Fruit fly (Drosophila melanogaster) whole organism, embryonic: ENCODE results near the gene Tgt.

Experiments
- ATbp ChIP-seq: fragments of 200-800 bp; sonication (Bioruptor generic); optimal IDR thresholded peaks from 2 replicates; lab custom pipeline; 2017; ENCODE audit warnings: missing biosample characterization, mild to moderate bottlenecking, missing genetic modification characterization, missing genetic modification reagents
- CG10366 ChIP-seq: fragments of 200-800 bp; sonication (Bioruptor generic); IDR thresholded peaks from 2 replicates; pipeline ENCODE4 v1.3.6; 2022; ENCODE audit warnings: missing biosample characterization, missing genetic modification characterization
- CG10565 ChIP-seq: fragments of 200-800 bp; sonication (Bioruptor generic); optimal IDR thresholded peaks from 3 replicates; lab custom pipeline; 2016; ENCODE audit warnings: missing biosample characterization, mild to moderate bottlenecking, missing genetic modification characterization
- CG11696 ChIP-seq: fragments of 200-800 bp; sonication (Bioruptor generic); IDR thresholded peaks from 2 replicates; pipeline ENCODE4 v1.3.6; 2022; ENCODE audit warnings: missing biosample characterization, missing genetic modification characterization
- CG12104 ChIP-seq: fragments of 200-800 bp; sonication (Bioruptor generic); optimal IDR thresholded peaks from 3 replicates; lab custom pipeline; 2016; ENCODE audit warnings: missing biosample characterization, missing genetic modification characterization
- CG12155 ChIP-seq: fragments of 200-800 bp; sonication (Bioruptor generic); optimal IDR thresholded peaks from 3 replicates; lab custom pipeline; 2016; ENCODE audit warnings: missing biosample characterization, missing genetic modification characterization
- CG12299 ChIP-seq: fragments of 200-800 bp; sonication (Bioruptor generic); optimal IDR thresholded peaks from 2 replicates; lab custom pipeline; 2018; ENCODE audit warnings: missing biosample characterization, mild to moderate bottlenecking, missing genetic modification characterization
- CG1233 ChIP-seq: fragments of 200-800 bp; sonication (Bioruptor generic); optimal IDR thresholded peaks from 4 replicates; lab custom pipeline; 2018; ENCODE audit warnings: missing biosample characterization, mild to moderate bottlenecking, missing genetic modification characterization
- CG13296 ChIP-seq: fragments of 200-800 bp; sonication (Bioruptor generic); optimal IDR thresholded peaks from 3 replicates; lab custom pipeline; 2018; ENCODE audit warnings: missing biosample characterization, mild to moderate bottlenecking, missing genetic modification characterization
- CG15073 ChIP-seq: fragments of 200-800 bp; sonication (Bioruptor generic); optimal IDR thresholded peaks from 2 replicates; lab custom pipeline; 2016; ENCODE audit warnings: missing biosample characterization, missing genetic modification characterization
- CG1529 ChIP-seq: fragments of 200-800 bp; sonication (Bioruptor generic); optimal IDR thresholded peaks from 3 replicates; lab custom pipeline; 2018; ENCODE audit warnings: missing biosample characterization, missing genetic modification characterization
- CG15514 ChIP-seq: fragments of 200-800 bp; sonication (Bioruptor generic); optimal IDR thresholded peaks from 3 replicates; lab custom pipeline; 2017; ENCODE audit warnings: missing biosample characterization, missing genetic modification characterization, mild to moderate bottlenecking, moderate library complexity, missing genetic modification reagents
- CG1603 ChIP-seq: fragments of 200-800 bp; sonication (Bioruptor generic); optimal IDR thresholded peaks from 2 replicates; lab custom pipeline; 2019; ENCODE audit warnings: missing biosample characterization, mild to moderate bottlenecking, missing genetic modification characterization, moderate library complexity
- CG17612 ChIP-seq: fragments of 200-800 bp; sonication (Bioruptor generic); IDR thresholded peaks from 2 replicates; pipeline ENCODE4 v1.3.6; 2022; ENCODE audit warnings: missing biosample characterization, missing genetic modification characterization
- CG2712 ChIP-seq: fragments of 200-800 bp; optimal IDR thresholded peaks from 3 replicates; lab custom pipeline; 2019; ENCODE audit warnings: missing biosample characterization, mild to moderate bottlenecking, missing genetic modification characterization, moderate library complexity
- CG31224 ChIP-seq: fragments of 200-800 bp; sonication (Bioruptor generic); IDR thresholded peaks from 2 replicates; pipeline ENCODE4 v1.3.6; 2022; ENCODE audit warnings: missing biosample characterization, missing genetic modification characterization
- CG33213 ChIP-seq: fragments of 200-800 bp; sonication (Bioruptor generic); optimal IDR thresholded peaks from 3 replicates; lab custom pipeline; 2016; ENCODE audit warnings: missing biosample characterization, missing genetic modification characterization
- CG3407 ChIP-seq: fragments of 200-800 bp; sonication (Bioruptor generic); optimal IDR thresholded peaks from 2 replicates; lab custom pipeline; 2018; ENCODE audit warnings: missing biosample characterization, mild to moderate bottlenecking, missing genetic modification characterization
- CG34422 ChIP-seq: fragments of 200-800 bp; sonication (Bioruptor generic); IDR thresholded peaks from 3 replicates; pipeline ENCODE4 v1.3.6; 2022; ENCODE audit warnings: missing biosample characterization, missing genetic modification characterization
- CG3838 ChIP-seq: fragments of 200-800 bp; sonication (Bioruptor generic); optimal IDR thresholded peaks from 3 replicates; lab custom pipeline; 2016; ENCODE audit warnings: missing biosample characterization, missing genetic modification characterization
- CG4424 ChIP-seq: fragments of 200-800 bp; sonication (Bioruptor generic); optimal IDR thresholded peaks from 3 replicates; lab custom pipeline; 2016; ENCODE audit warnings: missing biosample characterization, missing genetic modification characterization
- CG7928 ChIP-seq: fragments of 200-800 bp; sonication (Bioruptor generic); optimal IDR thresholded peaks from 2 replicates; lab custom pipeline; 2017; ENCODE audit warnings: missing biosample characterization, mild to moderate bottlenecking, missing genetic modification characterization
- CG8089 ChIP-seq: fragments of 200-800 bp; sonication (Bioruptor generic); optimal IDR thresholded peaks from 3 replicates; lab custom pipeline; 2016; ENCODE audit warnings: missing biosample characterization, missing genetic modification characterization
- CG8281 ChIP-seq: fragments of 200-800 bp; sonication (Bioruptor generic); optimal IDR thresholded peaks from 2 replicates; lab custom pipeline; 2018; ENCODE audit warnings: missing biosample characterization, mild to moderate bottlenecking, missing genetic modification characterization, moderate library complexity
- CG8478 ChIP-seq: fragments of >200 bp; optimal IDR thresholded peaks from 2 replicates; lab custom pipeline; 2018
- CG8765 ChIP-seq: fragments of 200-800 bp; sonication (Bioruptor generic); IDR thresholded peaks from 2 replicates; pipeline ENCODE4 v1.3.6; 2022; ENCODE audit warnings: missing biosample characterization, missing genetic modification characterization
- CG9727 ChIP-seq: fragments of 200-800 bp; sonication (Bioruptor generic); optimal IDR thresholded peaks from 3 replicates; lab custom pipeline; 2017; ENCODE audit warnings: missing biosample characterization, mild to moderate bottlenecking, missing genetic modification characterization
- Dbx ChIP-seq: fragments of 200-800 bp; sonication (Bioruptor generic); IDR thresholded peaks from 3 replicates; pipeline ENCODE4 v1.3.6; 2022; ENCODE audit warnings: missing biosample characterization, missing genetic modification characterization
- E2f1 ChIP-seq: fragments of 200-800 bp; sonication (Bioruptor generic); IDR thresholded peaks from 2 replicates; pipeline ENCODE4 v1.3.6; 2022; ENCODE audit warnings: missing biosample characterization, missing genetic modification characterization
- Elba2 ChIP-seq: fragments of 200-800 bp; sonication (Bioruptor generic); optimal IDR thresholded peaks from 3 replicates; lab custom pipeline; 2016; ENCODE audit warnings: missing biosample characterization, missing genetic modification characterization
- Fer1 ChIP-seq: fragments of 200-800 bp; sonication (Bioruptor generic); optimal IDR thresholded peaks from 2 replicates; lab custom pipeline; 2017; ENCODE audit warnings: missing biosample characterization, mild to moderate bottlenecking, missing genetic modification characterization
- Gug ChIP-seq: fragments of 200-800 bp; sonication (Bioruptor generic); IDR thresholded peaks from 4 replicates; pipeline ENCODE4 v1.3.6; 2022; ENCODE audit warnings: missing biosample characterization, missing genetic modification characterization
- PHDP ChIP-seq: fragments of 200-800 bp; sonication (Bioruptor generic); optimal IDR thresholded peaks from 3 replicates; lab custom pipeline; 2018; ENCODE audit warnings: missing biosample characterization, mild to moderate bottlenecking, missing genetic modification characterization, moderate library complexity
- Sox100B ChIP-seq: fragments of 200-800 bp; sonication (Bioruptor generic); optimal IDR thresholded peaks from 3 replicates; lab custom pipeline; 2018; ENCODE audit warnings: missing biosample characterization, mild to moderate bottlenecking, missing genetic modification characterization
- ac ChIP-seq: fragments of 200-800 bp; sonication (Bioruptor generic); optimal IDR thresholded peaks from 3 replicates; lab custom pipeline; 2017; ENCODE audit warnings: missing biosample characterization, mild to moderate bottlenecking, missing genetic modification characterization
- ap ChIP-seq: fragments of 200-800 bp; sonication (Bioruptor generic); IDR thresholded peaks from 2 replicates; pipeline ENCODE4 v1.3.6; 2022; ENCODE audit warnings: missing biosample characterization, missing genetic modification characterization
- bab2 ChIP-seq: fragments of 200-800 bp; sonication (Bioruptor generic); optimal IDR thresholded peaks from 2 replicates; lab custom pipeline; 2016; ENCODE audit warnings: missing biosample characterization, missing genetic modification characterization
- bsh ChIP-seq, 2 experiments: fragments of 200-800 bp; sonication (Bioruptor generic); optimal IDR thresholded peaks; 2 replicates each; lab custom pipeline; 2017 to 2018; ENCODE audit warnings: mild to moderate bottlenecking in 2 of 2, missing biosample characterization in 2 of 2, missing genetic modification characterization in 2 of 2, moderate library complexity in 1 of 2
- cg ChIP-seq: fragments of 200-800 bp; sonication (Bioruptor generic); optimal IDR thresholded peaks from 3 replicates; lab custom pipeline; 2019; ENCODE audit warnings: missing biosample characterization, mild to moderate bottlenecking, missing genetic modification characterization, moderate library complexity
- ci ChIP-seq: fragments of 200-800 bp; sonication (Bioruptor generic); IDR thresholded peaks from 3 replicates; pipeline ENCODE4 v1.3.6; 2022; ENCODE audit warnings: missing biosample characterization, missing genetic modification characterization
- dpn ChIP-seq, 2 experiments: fragments of 200-800 bp; sonication (Bioruptor generic); optimal IDR thresholded peaks; 3 replicates each; lab custom pipeline; 2016; ENCODE audit warnings: missing biosample characterization in 2 of 2, missing genetic modification characterization in 2 of 2
- ewg ChIP-seq: fragments of 200-800 bp; sonication (Bioruptor generic); optimal IDR thresholded peaks from 3 replicates; lab custom pipeline; 2017; ENCODE audit warnings: mild to moderate bottlenecking, missing biosample characterization, missing genetic modification reagents, missing genetic modification characterization
- exex ChIP-seq: fragments of 200-800 bp; sonication (Bioruptor generic); optimal IDR thresholded peaks from 4 replicates; lab custom pipeline; 2018; ENCODE audit warnings: missing biosample characterization, mild to moderate bottlenecking, missing genetic modification characterization, moderate library complexity
- gce ChIP-seq: fragments of 200-800 bp; sonication (Bioruptor generic); IDR thresholded peaks from 3 replicates; pipeline ENCODE4 v1.3.6; 2022; ENCODE audit warnings: missing biosample characterization, missing genetic modification characterization
- jumu ChIP-seq: fragments of 200-800 bp; sonication (Bioruptor generic); optimal IDR thresholded peaks from 3 replicates; lab custom pipeline; 2016; ENCODE audit warnings: missing biosample characterization, missing genetic modification characterization
- klu ChIP-seq: fragments of 200-800 bp; sonication (Bioruptor generic); IDR thresholded peaks from 2 replicates; pipeline ENCODE4 v1.3.6; 2022; ENCODE audit warnings: missing biosample characterization, missing genetic modification characterization
- sob ChIP-seq: fragments of 200-800 bp; sonication (Bioruptor generic); IDR thresholded peaks from 2 replicates; pipeline ENCODE4 v1.3.6; 2022; ENCODE audit warnings: missing biosample characterization, missing genetic modification characterization
- sr ChIP-seq: fragments of 200-800 bp; sonication (Bioruptor generic); IDR thresholded peaks from 3 replicates; pipeline ENCODE4 v1.3.6; 2022; ENCODE audit warnings: missing biosample characterization, missing genetic modification characterization
- tap ChIP-seq: fragments of 200-800 bp; optimal IDR thresholded peaks from 3 replicates; lab custom pipeline; 2019; ENCODE audit warnings: missing biosample characterization, mild to moderate bottlenecking, missing genetic modification characterization, moderate library complexity
- wdn ChIP-seq: fragments of 200-800 bp; sonication (Bioruptor generic); IDR thresholded peaks from 2 replicates; pipeline ENCODE4 v1.3.6; 2022; ENCODE audit warnings: missing biosample characterization, missing genetic modification characterization
- wor ChIP-seq: fragments of 200-800 bp; sonication (Bioruptor generic); IDR thresholded peaks from 2 replicates; pipeline ENCODE4 v1.3.6; 2022; ENCODE audit warnings: missing biosample characterization, missing genetic modification characterization

Gene Tgt

dm6 chr2L:1214465-1214864 is 30.6 kb downstream of the Tgt start (continued):
- TF ChIP-seq CG15514 (GFP tag; lab: Kevin White, UChicago) (peak; percentile 17), CG8089 (GFP tag; lab: Kevin White, UChicago) (no peak), klu (GFP tag; lab: Robert Waterston, UW) (0 out of 2 replicates have a peak, but pooled peaks have one; percentile 28), ac (GFP tag; lab: Kevin White, UChicago) (no peak), CG12299 (tag; lab: Kevin White, UChicago) (no peak), CG11696 (GFP tag; lab: Robert Waterston, UW) (0 out of 2 replicates have a peak, but pooled peaks have one; percentile 14), ci (GFP tag; lab: Robert Waterston, UW) (peak; percentile 78), CG1603 (tag; lab: Kevin White, UChicago) (peak; percentile 54), CG7928 (no peak), exex (no peak), CG8478 (lab: Kevin White, UChicago) (no peak), Elba2 (no peak), bab2 (GFP tag; lab: Kevin White, UChicago) (peak; percentile 19), CG12155 (GFP tag; lab: Kevin White, UChicago) (peak; percentile 3), wdn (GFP tag; lab: Robert Waterston, UW) (0 out of 2 replicates have a peak, but pooled peaks have one; percentile 25), CG8765 (0 out of 2 replicates have a peak, but pooled peaks have one; percentile 28), Gug (GFP tag; lab: Robert Waterston, UW) (0 out of 4 replicates have a peak, but pooled peaks have one; percentile 33), cg (GFP tag; lab: Kevin White, UChicago) (no peak), CG34422 (GFP tag; lab: Robert Waterston, UW) (peak; percentile 33; the same call in 1 of the 3 replicates), CG3407 (GFP tag; lab: Kevin White, UChicago) (peak; percentile 16), sr (GFP tag; lab: Robert Waterston, UW) (no peak), CG2712 (peak; percentile 58), Sox100B (GFP tag; lab: Kevin White, UChicago) (peak; percentile 17), dpn (GFP tag; optimal IDR thresholded peaks at IDR 0.05; lab: Kevin White, UChicago) (peak in 1 of 2 experiments; percentile 22), CG15073 (GFP tag; lab: Kevin White, UChicago) (no peak), CG3838 (GFP tag; lab: Kevin White, UChicago) (no peak), Dbx (GFP tag; lab: Robert Waterston, UW) (0 out of 3 replicates have a peak, but pooled peaks have one; percentile 39), CG1529 (peak; percentile 18), CG13296 (GFP tag; lab: Kevin White, UChicago) (peak; percentile 17), CG8281 (tag; lab: Kevin White, UChicago) (no peak), ATbp (GFP tag; lab: Kevin White, UChicago) (peak; percentile 50), CG4424 (GFP tag; lab: Kevin White, UChicago) (peak; percentile 40), CG1233 (GFP tag; lab: Kevin White, UChicago) (peak; percentile 16), sob (GFP tag; lab: Robert Waterston, UW) (peak; percentile 44; the same call in 1 of the 2 replicates), ap (GFP tag; lab: Robert Waterston, UW) (0 out of 2 replicates have a peak, but pooled peaks have one; percentile 37), E2f1 (GFP tag; lab: Robert Waterston, UW) (peak; percentile 50; the same call in 1 of the 2 replicates), tap (tag; lab: Kevin White, UChicago) (peak; percentile 20), Fer1 (peak; percentile 59), CG10366 (GFP tag; lab: Robert Waterston, UW) (peak; percentile 46; the same call in 1 of the 2 replicates), wor (0 out of 2 replicates have a peak, but pooled peaks have one; percentile 17), PHDP (tag; lab: Kevin White, UChicago) (peak; percentile 48), CG17612 (GFP tag; lab: Robert Waterston, UW) (no peak), CG9727 (GFP tag; lab: Kevin White, UChicago) (peak; percentile 6), CG33213 (GFP tag; lab: Kevin White, UChicago) (no peak), CG31224 (GFP tag; lab: Robert Waterston, UW) (no peak), jumu (GFP tag; lab: Kevin White, UChicago) (no peak), CG12104 (GFP tag; lab: Kevin White, UChicago) (no peak), bsh (GFP tag; optimal IDR thresholded peaks at IDR 0.05; lab: Kevin White, UChicago) (peak in 1 of 2 experiments; percentile 63), ewg (GFP tag; lab: Kevin White, UChicago) (peak; percentile 46), CG10565 (GFP tag; lab: Kevin White, UChicago) (no peak), gce (GFP tag; lab: Robert Waterston, UW) (0 out of 3 replicates have a peak, but pooled peaks have one; percentile 44)
